Fruit fly (Drosophila melanogaster) whole organism, embryonic: ENCODE data around the gene Dmtn.
A peak's percentile ranks its signal among the peaks of the same experiment; 100 is the strongest.

Experiments used
- Bgb ChIP-seq: fragments of 200-800 bp; sonication (Bioruptor generic); IDR thresholded peaks from 2 replicates; pipeline ENCODE4 v1.3.6; 2022; ENCODE audit warnings: missing biosample characterization, missing genetic modification characterization; ENCODE audit not compliant: partially characterized antibody
- CG10209 ChIP-seq: fragments of 200-800 bp; sonication (Bioruptor generic); optimal IDR thresholded peaks from 3 replicates; lab custom pipeline; 2017; ENCODE audit warnings: missing biosample characterization, mild to moderate bottlenecking, missing genetic modification characterization, missing genetic modification reagents
- CG1233 ChIP-seq: fragments of 200-800 bp; sonication (Bioruptor generic); optimal IDR thresholded peaks from 4 replicates; lab custom pipeline; 2018; ENCODE audit warnings: missing biosample characterization, mild to moderate bottlenecking, missing genetic modification characterization
- CG12769 ChIP-seq: fragments of 200-800 bp; sonication (Bioruptor generic); optimal IDR thresholded peaks from 2 replicates; lab custom pipeline; 2019; ENCODE audit warnings: missing biosample characterization, mild to moderate bottlenecking, missing genetic modification characterization, moderate library complexity
- CG13775 ChIP-seq: fragments of 200-800 bp; sonication (Bioruptor generic); optimal IDR thresholded peaks from 3 replicates; lab custom pipeline; 2017; ENCODE audit warnings: missing biosample characterization, mild to moderate bottlenecking, missing genetic modification characterization
- CG14860 ChIP-seq: fragments of 200-800 bp; sonication (Bioruptor generic); IDR thresholded peaks from 3 replicates; pipeline ENCODE4 v1.3.6; 2022; ENCODE audit warnings: missing biosample characterization, missing genetic modification characterization; ENCODE audit not compliant: partially characterized antibody
- CG16863 ChIP-seq: fragments of 200-800 bp; sonication (Bioruptor generic); optimal IDR thresholded peaks from 3 replicates; lab custom pipeline; 2016; ENCODE audit warnings: missing biosample characterization, missing genetic modification characterization
- CG17385 ChIP-seq: fragments of 200-800 bp; sonication (Bioruptor generic); optimal IDR thresholded peaks from 3 replicates; lab custom pipeline; 2018; ENCODE audit warnings: missing biosample characterization, mild to moderate bottlenecking, missing genetic modification characterization
- CG17802 ChIP-seq: fragments of 200-800 bp; sonication (Bioruptor generic); optimal IDR thresholded peaks from 2 replicates; lab custom pipeline; 2018; ENCODE audit warnings: missing biosample characterization, mild to moderate bottlenecking, missing genetic modification characterization, moderate library complexity
- CG2889 ChIP-seq: fragments of 200-800 bp; sonication (Bioruptor generic); IDR thresholded peaks from 3 replicates; pipeline ENCODE4 v1.3.6; 2022; ENCODE audit warnings: missing biosample characterization, missing genetic modification characterization
- CG4854 ChIP-seq: fragments of 200-800 bp; sonication (Bioruptor generic); optimal IDR thresholded peaks from 2 replicates; lab custom pipeline; 2016; ENCODE audit warnings: missing biosample characterization, missing genetic modification characterization, inconsistent platforms
- CG5245 ChIP-seq: fragments of 200-800 bp; sonication (Bioruptor generic); optimal IDR thresholded peaks from 3 replicates; lab custom pipeline; 2016; ENCODE audit warnings: missing biosample characterization, missing genetic modification characterization
- CG6765 ChIP-seq: fragments of 200-800 bp; sonication (Bioruptor generic); optimal IDR thresholded peaks from 3 replicates; lab custom pipeline; 2017; ENCODE audit warnings: missing biosample characterization, mild to moderate bottlenecking, missing genetic modification characterization
- CG7372 ChIP-seq: fragments of 200-800 bp; sonication (Bioruptor generic); IDR thresholded peaks from 2 replicates; pipeline ENCODE4 v1.3.6; 2022; ENCODE audit warnings: missing biosample characterization, missing genetic modification characterization
- Dad ChIP-seq: fragments of 200-800 bp; sonication (Bioruptor generic); optimal IDR thresholded peaks from 3 replicates; lab custom pipeline; 2016; ENCODE audit warnings: missing biosample characterization, missing genetic modification characterization
- Dip2 ChIP-seq: fragments of 200-800 bp; sonication (Bioruptor generic); IDR thresholded peaks from 2 replicates; pipeline ENCODE4 v1.3.6; 2022; ENCODE audit warnings: missing biosample characterization, missing genetic modification characterization
- Doc3 ChIP-seq: fragments of 200-800 bp; sonication (Bioruptor generic); IDR thresholded peaks from 3 replicates; pipeline ENCODE4 v1.3.6; 2022; ENCODE audit warnings: missing biosample characterization, missing genetic modification characterization; ENCODE audit not compliant: partially characterized antibody
- Drgx ChIP-seq: fragments of 200-800 bp; sonication (Bioruptor generic); IDR thresholded peaks from 2 replicates; pipeline ENCODE4 v1.3.6; 2022; ENCODE audit warnings: missing biosample characterization, missing genetic modification characterization
- Jarid2 ChIP-seq: fragments of 200-800 bp; sonication (Bioruptor generic); optimal IDR thresholded peaks from 3 replicates; lab custom pipeline; 2017; ENCODE audit warnings: mild to moderate bottlenecking, missing biosample characterization, missing genetic modification reagents, missing genetic modification characterization
- Kr ChIP-seq: fragments of 200-800 bp; sonication (Bioruptor generic); optimal IDR thresholded peaks from 2 replicates; lab custom pipeline; 2017; ENCODE audit warnings: missing biosample characterization, mild to moderate bottlenecking, missing genetic modification characterization
- Med ChIP-seq: fragments of 200-800 bp; sonication (Bioruptor generic); peaks from one replicate; lab custom pipeline; 2016; ENCODE audit warnings: missing biosample characterization, missing genetic modification characterization, mild to moderate bottlenecking, inconsistent platforms, moderate library complexity
- NC2α ChIP-seq: fragments of 200-800 bp; sonication (Bioruptor generic); optimal IDR thresholded peaks from 2 replicates; lab custom pipeline; 2016; ENCODE audit warnings: missing biosample characterization, missing genetic modification characterization
- Sry-β ChIP-seq: fragments of 200-800 bp; sonication (Bioruptor generic); optimal IDR thresholded peaks from 2 replicates; lab custom pipeline; 2018; ENCODE audit warnings: missing biosample characterization, mild to moderate bottlenecking, missing genetic modification characterization, moderate library complexity
- Tbp ChIP-seq: fragments of >200 bp; optimal IDR thresholded peaks from 2 replicates; lab custom pipeline; 2018; ENCODE audit warnings: missing biosample characterization, missing genetic modification characterization
- Vsx1 ChIP-seq: fragments of 200-800 bp; sonication (Bioruptor generic); optimal IDR thresholded peaks from 2 replicates; lab custom pipeline; 2017; ENCODE audit warnings: missing biosample characterization, mild to moderate bottlenecking, missing genetic modification characterization, missing genetic modification reagents
- amos ChIP-seq: fragments of 200-800 bp; sonication (Bioruptor generic); IDR thresholded peaks from 2 replicates; pipeline ENCODE4 v1.3.6; 2022; ENCODE audit warnings: missing biosample characterization, missing genetic modification characterization; ENCODE audit not compliant: partially characterized antibody
- ara ChIP-seq: fragments of 200-800 bp; sonication (Bioruptor generic); IDR thresholded peaks from 2 replicates; pipeline ENCODE4 v1.3.6; 2022; ENCODE audit warnings: missing biosample characterization, missing genetic modification characterization
- bcd ChIP-seq: fragments of 200-800 bp; sonication (Bioruptor generic); optimal IDR thresholded peaks from 2 replicates; lab custom pipeline; 2017; ENCODE audit warnings: missing biosample characterization, mild to moderate bottlenecking, missing genetic modification characterization
- chinmo ChIP-seq: fragments of 200-800 bp; sonication (Bioruptor generic); IDR thresholded peaks from 4 replicates; pipeline ENCODE4 v1.3.6; 2022; ENCODE audit warnings: missing biosample characterization, missing genetic modification characterization; ENCODE audit not compliant: partially characterized antibody
- chm ChIP-seq: fragments of 200-800 bp; sonication (Bioruptor generic); IDR thresholded peaks from 2 replicates; pipeline ENCODE4 v1.3.6; 2022; ENCODE audit warnings: missing biosample characterization, missing genetic modification characterization
- crol ChIP-seq: fragments of 200-800 bp; sonication (Bioruptor generic); IDR thresholded peaks from 2 replicates; pipeline ENCODE4 v1.3.6; 2022; ENCODE audit warnings: missing biosample characterization, missing genetic modification characterization
- da ChIP-seq: fragments of 200-800 bp; sonication (Bioruptor generic); optimal IDR thresholded peaks from 2 replicates; lab custom pipeline; 2016; ENCODE audit warnings: missing biosample characterization, missing genetic modification characterization
- ftz-f1 ChIP-seq: fragments of 200-800 bp; sonication (Bioruptor generic); optimal IDR thresholded peaks from 2 replicates; lab custom pipeline; 2016; ENCODE audit warnings: missing biosample characterization, missing genetic modification characterization
- grn ChIP-seq: fragments of 200-800 bp; sonication (Bioruptor generic); optimal IDR thresholded peaks from 3 replicates; lab custom pipeline; 2017; ENCODE audit warnings: missing biosample characterization, missing genetic modification characterization
- her ChIP-seq: fragments of 200-800 bp; sonication (Bioruptor generic); optimal IDR thresholded peaks from 2 replicates; lab custom pipeline; 2016; ENCODE audit warnings: missing biosample characterization, missing genetic modification characterization
- insv ChIP-seq, 2 experiments: fragments of 200-800 bp; sonication (Bioruptor generic); optimal IDR thresholded peaks; 3 replicates each; lab custom pipeline; 2016 to 2018; ENCODE audit warnings: missing biosample characterization in 2 of 2, missing genetic modification characterization in 2 of 2
- lmd ChIP-seq: fragments of 200-800 bp; sonication (Bioruptor generic); IDR thresholded peaks from 2 replicates; pipeline ENCODE4 v1.3.6; 2022; ENCODE audit warnings: missing biosample characterization, missing genetic modification characterization
- mirr ChIP-seq: fragments of 200-800 bp; sonication (Bioruptor generic); optimal IDR thresholded peaks from 3 replicates; lab custom pipeline; 2018; ENCODE audit warnings: missing biosample characterization, mild to moderate bottlenecking, missing genetic modification characterization
- nerfin-1 ChIP-seq: fragments of 200-800 bp; sonication (Bioruptor generic); optimal IDR thresholded peaks from 3 replicates; lab custom pipeline; 2019; ENCODE audit warnings: missing biosample characterization, mild to moderate bottlenecking, missing genetic modification characterization, moderate library complexity
- onecut ChIP-seq: fragments of 200-800 bp; sonication (Bioruptor generic); IDR thresholded peaks from 2 replicates; pipeline ENCODE4 v1.3.6; 2022; ENCODE audit warnings: missing biosample characterization, missing genetic modification characterization
- pros ChIP-seq: fragments of 200-800 bp; sonication (Bioruptor generic); optimal IDR thresholded peaks from 3 replicates; lab custom pipeline; 2019; ENCODE audit warnings: missing biosample characterization, mild to moderate bottlenecking, missing genetic modification characterization, moderate library complexity
- psq ChIP-seq: fragments of 200-800 bp; sonication (Bioruptor generic); optimal IDR thresholded peaks from 2 replicates; lab custom pipeline; 2017; ENCODE audit warnings: missing biosample characterization, missing genetic modification characterization
- row ChIP-seq: fragments of 200-800 bp; sonication (Bioruptor generic); IDR thresholded peaks from 3 replicates; pipeline ENCODE4 v1.3.6; 2022; ENCODE audit warnings: missing biosample characterization, missing genetic modification characterization
- sc ChIP-seq, 3 experiments: fragments of >200 bp in 2 of 3; fragments of 200-800 bp in 1 of 3; sonication (Bioruptor generic) in 1 of 3; optimal IDR thresholded peaks; 2 replicates in 2 of 3; 3 replicates in 1 of 3; lab custom pipeline; 2017; ENCODE audit warnings: mild to moderate bottlenecking in 1 of 3, missing biosample characterization in 1 of 3, missing genetic modification characterization in 1 of 3, missing genetic modification reagents in 1 of 3
- sens ChIP-seq: fragments of 200-800 bp; sonication (Bioruptor generic); peaks from one replicate; lab custom pipeline; 2016; ENCODE audit warnings: missing biosample characterization, missing genetic modification characterization
- seq ChIP-seq: fragments of 200-800 bp; sonication (Bioruptor generic); IDR thresholded peaks from 2 replicates; pipeline ENCODE4 v1.3.6; 2022; ENCODE audit warnings: missing biosample characterization, missing genetic modification characterization
- slbo ChIP-seq: fragments of 200-800 bp; sonication (Bioruptor generic); IDR thresholded peaks from 2 replicates; pipeline ENCODE4 v1.3.6; 2022; ENCODE audit warnings: missing biosample characterization, missing genetic modification characterization
- so ChIP-seq: fragments of 200-800 bp; sonication (Bioruptor generic); IDR thresholded peaks from 3 replicates; pipeline ENCODE4 v1.3.6; 2022; ENCODE audit warnings: missing biosample characterization, missing genetic modification characterization
- ssp ChIP-seq: fragments of 200-800 bp; sonication (Bioruptor generic); IDR thresholded peaks from 2 replicates; pipeline ENCODE4 v1.3.6; 2022; ENCODE audit warnings: missing biosample characterization, missing genetic modification characterization
- sug ChIP-seq: fragments of 200-800 bp; optimal IDR thresholded peaks from 2 replicates; lab custom pipeline; 2019; ENCODE audit warnings: missing biosample characterization, mild to moderate bottlenecking, missing genetic modification characterization, moderate library complexity
- vvl ChIP-seq: fragments of 200-800 bp; sonication (Bioruptor generic); IDR thresholded peaks from 2 replicates; pipeline ENCODE4 v1.3.6; 2022; ENCODE audit warnings: missing biosample characterization, missing genetic modification characterization
- zf30C ChIP-seq: fragments of 200-800 bp; sonication (Bioruptor generic); optimal IDR thresholded peaks from 3 replicates; lab custom pipeline; 2018; ENCODE audit warnings: missing biosample characterization, mild to moderate bottlenecking, missing genetic modification characterization

Gene Dmtn

DNA sequence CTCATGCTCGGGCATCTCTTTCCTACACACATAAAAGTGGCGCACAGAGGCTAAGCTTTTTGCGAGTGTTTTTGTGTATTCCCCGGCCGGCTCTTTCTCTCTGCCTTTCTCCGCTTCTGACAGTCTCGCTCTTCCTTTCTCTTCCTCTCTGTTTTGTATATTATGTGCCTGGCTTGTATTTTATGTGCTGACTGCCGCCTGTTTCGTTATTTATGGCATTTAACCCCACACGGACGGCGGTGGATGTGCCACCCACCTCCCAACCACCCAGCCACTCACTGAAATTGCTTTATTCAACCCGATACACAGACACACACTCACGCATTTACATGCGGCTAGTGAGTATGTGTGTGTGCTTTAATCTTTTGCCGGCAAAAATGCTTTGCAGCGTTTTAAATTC is 14.2 kb upstream of the Dmtn start (continued):
- TF ChIP-seq Vsx1 (no peak), ssp (GFP tag; lab: Robert Waterston, UW) (no peak), CG17385 (no peak), Bgb (no peak), vvl (GFP tag; lab: Robert Waterston, UW) (0 out of 2 replicates have a peak, but pooled peaks have one; percentile 18), her (no peak), Drgx (GFP tag; lab: Robert Waterston, UW) (0 out of 2 replicates have a peak, but pooled peaks have one; percentile 17), lmd (GFP tag; lab: Robert Waterston, UW) (no peak), CG17802 (tag; lab: Kevin White, UChicago) (no peak), Sry-β (no peak), mirr (GFP tag; lab: Kevin White, UChicago) (peak; percentile 23), Jarid2 (no peak), da (GFP tag; lab: Kevin White, UChicago) (no peak), chm (GFP tag; lab: Robert Waterston, UW) (no peak), CG6765 (GFP tag; lab: Kevin White, UChicago) (no peak), zf30C (GFP tag; lab: Kevin White, UChicago) (no peak), sc (optimal IDR thresholded peaks at IDR 0.05; lab: Kevin White, UChicago) (no peak), sc (GFP tag; optimal IDR thresholded peaks at IDR 0.05; lab: Kevin White, UChicago) (no peak), ara (GFP tag; lab: Robert Waterston, UW) (no peak), Kr (GFP tag; lab: Kevin White, UChicago) (no peak), CG16863 (GFP tag; lab: Kevin White, UChicago) (no peak), CG4854 (GFP tag; lab: Kevin White, UChicago) (no peak), onecut (GFP tag; lab: Robert Waterston, UW) (peak; percentile 56; the same call in 1 of the 2 replicates), Dip2 (GFP tag; lab: Robert Waterston, UW) (no peak), Dad (no peak), sug (tag; lab: Kevin White, UChicago) (peak; percentile 21), CG12769 (peak; percentile 60), nerfin-1 (tag; lab: Kevin White, UChicago) (peak; percentile 79), CG5245 (no peak), slbo (no peak), Tbp (GFP tag; lab: Kevin White, UChicago) (no peak), grn (GFP tag; lab: Kevin White, UChicago) (no peak), Doc3 (GFP tag; lab: Robert Waterston, UW) (no peak), so (GFP tag; lab: Robert Waterston, UW) (0 out of 3 replicates have a peak, but pooled peaks have one; percentile 41), CG7372 (GFP tag; lab: Robert Waterston, UW) (no peak), CG1233 (GFP tag; lab: Kevin White, UChicago) (no peak)
- TF ChIP-seq, all 482 proteins: peak for 25

DNA sequence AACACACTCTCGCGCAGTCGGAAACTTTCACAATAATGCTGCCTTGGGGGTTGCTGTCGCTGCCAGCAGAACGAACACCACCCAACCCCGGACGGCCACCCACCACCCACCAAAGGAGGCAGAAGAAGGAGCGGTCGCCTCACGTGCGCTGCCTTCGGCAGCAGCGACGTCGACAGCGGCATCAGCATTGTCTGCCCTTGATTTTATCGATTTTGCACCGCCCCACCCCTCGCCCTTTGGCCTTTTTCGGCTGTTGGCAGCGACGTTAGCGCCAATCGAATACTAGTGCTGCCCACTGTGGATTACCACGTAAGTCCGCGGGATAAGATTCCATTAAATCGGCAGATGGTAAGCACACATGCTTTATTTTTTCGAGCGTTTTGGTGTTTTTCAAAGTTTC is 13.4 kb upstream of the Dmtn start:
- TF ChIP-seq crol (GFP tag; lab: Robert Waterston, UW), result peak; percentile 82
- TF ChIP-seq NC2α, result no peak
- TF ChIP-seq seq (GFP tag; lab: Robert Waterston, UW), result peak; percentile 25; the same call in 1 of the 2 replicates
- TF ChIP-seq bcd (GFP tag; lab: Kevin White, UChicago), result no peak
- TF ChIP-seq amos (GFP tag; lab: Robert Waterston, UW), result no peak
- no peak for TF ChIP-seq CG13775
- TF ChIP-seq psq (GFP tag; lab: Kevin White, UChicago), result no peak
- TF ChIP-seq CG14860 (GFP tag; lab: Robert Waterston, UW), result no peak
- TF ChIP-seq ftz-f1, result peak; percentile 74
- TF ChIP-seq CG2889 (GFP tag; lab: Robert Waterston, UW), result no peak
- TF ChIP-seq CG10209, result no peak
- TF ChIP-seq sens (GFP tag; lab: Kevin White, UChicago), result peak; percentile 22
- TF ChIP-seq pros (GFP tag; lab: Kevin White, UChicago), result peak; percentile 13
- TF ChIP-seq insv (GFP tag; optimal IDR thresholded peaks at IDR 0.05; lab: Kevin White, UChicago), result no peak
- TF ChIP-seq chinmo (GFP tag; lab: Robert Waterston, UW), result 0 out of 4 replicates have a peak, but pooled peaks have one; percentile 64
- peak; percentile 61 for TF ChIP-seq Med
- TF ChIP-seq onecut (GFP tag; lab: Robert Waterston, UW), result peak; percentile 100
- 0 out of 3 replicates have a peak, but pooled peaks have one; percentile 8 for TF ChIP-seq row (GFP tag; lab: Robert Waterston, UW)
